Fruit fly (Drosophila melanogaster) whole organism, wandering third instar larva: ENCODE measurements around the gene ems.

Experiments used
- CG9705 ChIP-seq: fragments of 200-800 bp; sonication (Bioruptor generic); optimal IDR thresholded peaks from 2 replicates; lab custom pipeline; 2018; ENCODE audit warnings: missing biosample characterization, mild to moderate bottlenecking, missing genetic modification characterization
- h ChIP-seq: fragments of 200-800 bp; sonication (Bioruptor generic); optimal IDR thresholded peaks from 3 replicates; lab custom pipeline; 2016; ENCODE audit warnings: missing biosample characterization, mild to moderate bottlenecking, missing genetic modification characterization

- TF ChIP-seq CG9705 (GFP tag; lab: Kevin White, UChicago) (no peak), h (GFP tag; lab: Kevin White, UChicago) (no peak)
Observed at dm6 chr3R:13912008-13912803, 10.6 kb downstream of the ems start.
